Worm (Caenorhabditis elegans): ENCODE results near the gene F35H10.6.

F35H10.6 gene

ce11 chrIV:8260848-8261638 lies 38.7 kb upstream of the F35H10.6 start, which contains the start of gene vit-6:
vit-6 (plus strand) TSS chrIV:8261157.
- TF ChIP-seq madf-10 (tag; optimal IDR thresholded peaks at IDR 0.05) (peak; percentile 39), zfh-2 (GFP tag; conservative IDR thresholded peaks at IDR 0.05) (no peak; the same call in 1 of the 2 replicates), unc-62 (GFP tag; optimal IDR thresholded peaks at IDR 0.05) (peak; percentile 91), attf-6 (GFP tag; IDR thresholded peaks at IDR 0.05) (peak; percentile 30; the same call in 1 of the 2 replicates), atf-7 (tag; optimal IDR thresholded peaks at IDR 0.05) (peak; percentile 20), let-607 (tag; optimal IDR thresholded peaks at IDR 0.05) (peak; percentile 73 to 78), repo-1 (tag; optimal IDR thresholded peaks at IDR 0.05) (peak; percentile 33), hsf-1 (GFP tag; IDR thresholded peaks at IDR 0.05) (no peak), attf-5 (GFP tag; optimal IDR thresholded peaks at IDR 0.05) (no peak), Y53G8AR.9 (GFP tag; conservative IDR thresholded peaks at IDR 0.05) (peak; percentile 58; the same call in 1 of the 2 replicates), ets-4 (GFP tag; optimal IDR thresholded peaks at IDR 0.05) (peak; percentile 6), pbrm-1 (GFP tag; IDR thresholded peaks at IDR 0.05) (0 out of 2 replicates have a peak, but pooled peaks have one; percentile 10), Y67H2A.10 (GFP tag; conservative IDR thresholded peaks at IDR 0.05) (no peak), ZK185.1 (tag; optimal IDR thresholded peaks at IDR 0.05; ENCODE audit: poor library complexity, severe bottlenecking) (peak; percentile 30), sdz-38 (tag; optimal IDR thresholded peaks at IDR 0.05) (no peak), F52B5.7 (tag; optimal IDR thresholded peaks at IDR 0.05) (peak; percentile 63), rcor-1 (GFP tag; IDR thresholded peaks at IDR 0.05) (0 out of 2 replicates have a peak, but pooled peaks have one; percentile 23), Y95B8A.8 (GFP tag; IDR thresholded peaks at IDR 0.05) (0 out of 2 replicates have a peak, but pooled peaks have one; percentile 27), lin-40 (tag; optimal IDR thresholded peaks at IDR 0.05) (peak; percentile 15), Y53F4B.3 (GFP tag; IDR thresholded peaks at IDR 0.05) (no peak), cebp-2 (GFP tag; IDR thresholded peaks at IDR 0.05) (0 out of 2 replicates have a peak, but pooled peaks have one; percentile 36), F33H1.4 (GFP tag; IDR thresholded peaks at IDR 0.05) (no peak), sea-2 (GFP tag; IDR thresholded peaks at IDR 0.05) (0 out of 2 replicates have a peak, but pooled peaks have one; percentile 12), ceh-91 (GFP tag; IDR thresholded peaks at IDR 0.05) (no peak), dpff-1 (tag; optimal IDR thresholded peaks at IDR 0.05) (peak; percentile 45), akir-1 (GFP tag; optimal IDR thresholded peaks at IDR 0.05) (no peak), C17E4.6 (GFP tag; IDR thresholded peaks at IDR 0.05) (no peak), ztf-3 (GFP tag; optimal IDR thresholded peaks at IDR 0.05) (no peak), fkh-3 (tag; optimal IDR thresholded peaks at IDR 0.05) (peak; percentile 24), tbp1 (GFP tag; optimal IDR thresholded peaks at IDR 0.05) (peak; percentile 24), hmg-1.2 (GFP tag; IDR thresholded peaks at IDR 0.05) (peak; percentile 37; the same call in 1 of the 2 replicates), Y56A3A.18 (GFP tag; IDR thresholded peaks at IDR 0.05) (peak; percentile 66), nhr-80 (tag; optimal IDR thresholded peaks at IDR 0.05) (peak; percentile 82), let-526 (GFP tag; IDR thresholded peaks at IDR 0.05) (0 out of 2 replicates have a peak, but pooled peaks have one; percentile 44), B0336.3 (GFP tag; IDR thresholded peaks at IDR 0.05) (peak; percentile 63), ztf-22 (GFP tag; optimal IDR thresholded peaks at IDR 0.05) (peak; percentile 8)

- TF ChIP-seq Y95B8A.8 (GFP tag; IDR thresholded peaks at IDR 0.05) (no peak), hlh-26 (GFP tag; conservative IDR thresholded peaks at IDR 0.05) (no peak), ama-1 (optimal IDR thresholded peaks at IDR 0.05) (no peak), ama-1 (GFP tag; optimal IDR thresholded peaks at IDR 0.05) (no peak), rpc-1 (optimal IDR thresholded peaks at IDR 0.05) (no peak), rpc-1 (tag; optimal IDR thresholded peaks at IDR 0.05) (no peak), F37B4.10 (GFP tag; IDR thresholded peaks at IDR 0.05) (0 out of 2 replicates have a peak, but pooled peaks have one; percentile 4), F10E7.11 (tag; optimal IDR thresholded peaks at IDR 0.05) (no peak), akir-1 (GFP tag; optimal IDR thresholded peaks at IDR 0.05) (no peak), fkh-3 (tag; optimal IDR thresholded peaks at IDR 0.05) (no peak), nhr-120 (GFP tag; IDR thresholded peaks at IDR 0.05) (no peak), hmg-20 (GFP tag; IDR thresholded peaks at IDR 0.05) (no peak), F49E8.2 (tag; optimal IDR thresholded peaks at IDR 0.05; ENCODE audit: insufficient read depth) (no peak), dpl-1 (GFP tag; optimal IDR thresholded peaks at IDR 0.05) (no peak), repo-1 (tag; optimal IDR thresholded peaks at IDR 0.05) (peak; percentile 65), ztf-6 (GFP tag; IDR thresholded peaks at IDR 0.05) (no peak), lir-1 (GFP tag; conservative IDR thresholded peaks at IDR 0.05) (no peak)
Measured at ce11 chrIV:8262671-8263070, 37.1 kb upstream of the F35H10.6 start.

Measured in whole organism, young adult.